Worm (Caenorhabditis elegans) whole organism, mixed stage, embryonic: ENCODE data around the gene F37C4.5.

Source experiments
- ces-1 ChIP-seq: fragments of 150-350 bp; optimal IDR thresholded peaks from 2 replicates; lab custom pipeline; 2014; ENCODE audit warnings: missing biosample characterization, missing genetic modification reagents, missing genetic modification characterization
- elt-1 ChIP-seq: sonication (generic microtip); optimal IDR thresholded peaks from 2 replicates; lab custom pipeline; 2017; ENCODE audit warnings: missing genetic modification characterization, mild to moderate bottlenecking, missing compliant biosample characterization, antibody characterized with exemption, moderate library complexity, borderline replicate concordance; ENCODE audit not compliant: insufficient read depth
- lsy-2 ChIP-seq: fragments of 150-350 bp; optimal IDR thresholded peaks from 2 replicates; lab custom pipeline; 2014; ENCODE audit warnings: missing biosample characterization, missing genetic modification characterization
- mab-5 ChIP-seq: fragments of 150-350 bp; optimal IDR thresholded peaks from 2 replicates; lab custom pipeline; 2014; ENCODE audit warnings: missing biosample characterization, missing genetic modification characterization
- nhr-12 ChIP-seq: fragments of 150-350 bp; optimal IDR thresholded peaks from 2 replicates; lab custom pipeline; 2014; ENCODE audit warnings: missing biosample characterization, missing genetic modification characterization
- nhr-237 ChIP-seq: fragments of 150-350 bp; optimal IDR thresholded peaks from 2 replicates; lab custom pipeline; 2014; ENCODE audit warnings: missing biosample characterization, missing genetic modification characterization
- nhr-76 ChIP-seq: sonication (generic microtip); optimal IDR thresholded peaks from 2 replicates; lab custom pipeline; 2017; ENCODE audit warnings: missing biosample characterization, missing genetic modification characterization
- snpc-4 ChIP-seq: fragments of 150-350 bp; optimal IDR thresholded peaks from 2 replicates; lab custom pipeline; 2014; ENCODE audit warnings: missing biosample characterization, missing genetic modification characterization
- ztf-11 ChIP-seq: fragments of 150-350 bp; optimal IDR thresholded peaks from 2 replicates; lab custom pipeline; 2014; ENCODE audit warnings: missing biosample characterization, missing genetic modification characterization

ce11 chrIV:3878283-3878938, 4.8 kb upstream of the F37C4.5 start, which contains the start of gene F37C4.6:
- TF ChIP-seq snpc-4 (tag; lab: Kevin White, UChicago) (no peak), lsy-2 (tag; lab: Kevin White, UChicago) (no peak), nhr-76 (tag; lab: Kevin White, UChicago) (no peak), elt-1 (tag; lab: Kevin White, UChicago) (no peak), ces-1 (GFP tag; lab: Kevin White, UChicago) (no peak), nhr-12 (no peak), mab-5 (tag; lab: Kevin White, UChicago) (no peak), nhr-237 (tag; lab: Kevin White, UChicago) (no peak), ztf-11 (tag; lab: Kevin White, UChicago) (no peak)
